Fruit fly (Drosophila melanogaster) whole organism, embryonic: ENCODE results near the gene toy.
A peak's percentile ranks its signal among the peaks of the same experiment; 100 is the strongest.

Source experiments
- Aef1 ChIP-seq: fragments of 200-800 bp; sonication (Bioruptor generic); IDR thresholded peaks from 3 replicates; pipeline ENCODE4 v1.3.6; 2022; ENCODE audit warnings: missing biosample characterization, missing genetic modification characterization
- CG10209 ChIP-seq: fragments of 200-800 bp; sonication (Bioruptor generic); optimal IDR thresholded peaks from 3 replicates; lab custom pipeline; 2017; ENCODE audit warnings: missing biosample characterization, mild to moderate bottlenecking, missing genetic modification characterization, missing genetic modification reagents
- CG1024 ChIP-seq: fragments of 200-800 bp; sonication (Bioruptor generic); IDR thresholded peaks from 2 replicates; pipeline ENCODE4 v1.3.6; 2022; ENCODE audit warnings: missing biosample characterization, missing genetic modification characterization
- CG10979 ChIP-seq: fragments of 200-800 bp; sonication (Bioruptor generic); optimal IDR thresholded peaks from 2 replicates; lab custom pipeline; 2018; ENCODE audit warnings: missing biosample characterization, mild to moderate bottlenecking, missing genetic modification characterization, moderate library complexity
- CG12219 ChIP-seq: fragments of 200-800 bp; sonication (Bioruptor generic); optimal IDR thresholded peaks from 3 replicates; lab custom pipeline; 2018; ENCODE audit warnings: missing biosample characterization, mild to moderate bottlenecking, missing genetic modification characterization
- CG12659 ChIP-seq: fragments of 200-800 bp; sonication (Bioruptor generic); optimal IDR thresholded peaks from 3 replicates; lab custom pipeline; 2017; ENCODE audit warnings: mild to moderate bottlenecking, missing biosample characterization, missing genetic modification reagents, missing genetic modification characterization
- CG14441 ChIP-seq: fragments of 200-800 bp; sonication (Bioruptor generic); IDR thresholded peaks from 2 replicates; pipeline ENCODE4 v1.3.6; 2022; ENCODE audit warnings: missing biosample characterization, missing genetic modification characterization
- CG14710 ChIP-seq: fragments of 200-800 bp; sonication (Bioruptor generic); optimal IDR thresholded peaks from 3 replicates; lab custom pipeline; 2019; ENCODE audit warnings: missing biosample characterization, mild to moderate bottlenecking, missing genetic modification characterization, moderate library complexity
- CG16779 ChIP-seq: fragments of 200-800 bp; sonication (Bioruptor generic); IDR thresholded peaks from 2 replicates; pipeline ENCODE4 v1.3.6; 2022; ENCODE audit warnings: missing biosample characterization, missing genetic modification characterization
- CG17385 ChIP-seq: fragments of 200-800 bp; sonication (Bioruptor generic); optimal IDR thresholded peaks from 3 replicates; lab custom pipeline; 2018; ENCODE audit warnings: missing biosample characterization, mild to moderate bottlenecking, missing genetic modification characterization
- CG30403 ChIP-seq: fragments of 200-800 bp; sonication (Bioruptor generic); optimal IDR thresholded peaks from 3 replicates; lab custom pipeline; 2016; ENCODE audit warnings: missing biosample characterization, missing genetic modification characterization
- CG3065 ChIP-seq: fragments of 200-800 bp; sonication (Bioruptor generic); optimal IDR thresholded peaks from 2 replicates; lab custom pipeline; 2016; ENCODE audit warnings: missing biosample characterization, missing genetic modification characterization
- CG34376 ChIP-seq: fragments of 200-800 bp; sonication (Bioruptor generic); optimal IDR thresholded peaks from 2 replicates; lab custom pipeline; 2018; ENCODE audit warnings: missing biosample characterization, mild to moderate bottlenecking, missing genetic modification characterization
- CG7372 ChIP-seq: fragments of 200-800 bp; sonication (Bioruptor generic); IDR thresholded peaks from 2 replicates; pipeline ENCODE4 v1.3.6; 2022; ENCODE audit warnings: missing biosample characterization, missing genetic modification characterization
- D19B ChIP-seq: fragments of 200-800 bp; sonication (Bioruptor generic); optimal IDR thresholded peaks from 2 replicates; lab custom pipeline; 2017; ENCODE audit warnings: missing biosample characterization, mild to moderate bottlenecking, missing genetic modification characterization
- Dip3 ChIP-seq: fragments of 200-800 bp; sonication (Bioruptor generic); optimal IDR thresholded peaks from 3 replicates; lab custom pipeline; 2016; ENCODE audit warnings: missing biosample characterization, missing genetic modification characterization
- Ets65A ChIP-seq: fragments of 200-800 bp; sonication (Bioruptor generic); peaks from one replicate; lab custom pipeline; 2016; ENCODE audit warnings: missing biosample characterization, missing genetic modification characterization
- Hr78 ChIP-seq, 2 experiments: fragments of 200-800 bp in 1 of 2; fragments of >200 bp in 1 of 2; sonication (Bioruptor generic) in 1 of 2; optimal IDR thresholded peaks; 2 replicates each; lab custom pipeline; 2017 to 2019; ENCODE audit warnings: missing biosample characterization in 2 of 2, missing genetic modification characterization in 2 of 2, mild to moderate bottlenecking in 1 of 2, moderate library complexity in 1 of 2
- Mes4 ChIP-seq: fragments of 200-800 bp; sonication (Bioruptor generic); optimal IDR thresholded peaks from 2 replicates; lab custom pipeline; 2016; ENCODE audit warnings: missing biosample characterization, missing genetic modification characterization
- NK7.1 ChIP-seq: fragments of 200-800 bp; sonication (Bioruptor generic); optimal IDR thresholded peaks from 3 replicates; lab custom pipeline; 2016; ENCODE audit warnings: missing biosample characterization, missing genetic modification characterization
- Rfx ChIP-seq: fragments of 200-800 bp; sonication (Bioruptor generic); IDR thresholded peaks from 2 replicates; pipeline ENCODE4 v1.3.6; 2022; ENCODE audit warnings: missing biosample characterization, missing genetic modification characterization
- Spps ChIP-seq: fragments of 200-800 bp; sonication (Bioruptor generic); optimal IDR thresholded peaks from 2 replicates; lab custom pipeline; 2018; ENCODE audit warnings: missing biosample characterization, mild to moderate bottlenecking, missing genetic modification characterization
- aop ChIP-seq: fragments of 200-800 bp; sonication (Bioruptor generic); IDR thresholded peaks from 2 replicates; pipeline ENCODE4 v1.3.6; 2022; ENCODE audit warnings: missing biosample characterization, missing genetic modification characterization
- ash1 ChIP-seq: fragments of 200-800 bp; sonication (Bioruptor generic); optimal IDR thresholded peaks from 2 replicates; lab custom pipeline; 2018; ENCODE audit warnings: missing biosample characterization, mild to moderate bottlenecking, missing genetic modification characterization
- bcd ChIP-seq: fragments of 200-800 bp; sonication (Bioruptor generic); optimal IDR thresholded peaks from 2 replicates; lab custom pipeline; 2017; ENCODE audit warnings: missing biosample characterization, mild to moderate bottlenecking, missing genetic modification characterization
- cad ChIP-seq: fragments of >200 bp; optimal IDR thresholded peaks from 2 replicates; lab custom pipeline; 2017; ENCODE audit warnings: missing biosample characterization, missing genetic modification characterization
- cas ChIP-seq: fragments of 200-800 bp; sonication (Bioruptor generic); IDR thresholded peaks from 2 replicates; pipeline ENCODE4 v1.3.6; 2022; ENCODE audit warnings: missing biosample characterization, missing genetic modification characterization
- dan ChIP-seq: fragments of 200-800 bp; sonication (Bioruptor generic); IDR thresholded peaks from 2 replicates; pipeline ENCODE4 v1.3.6; 2022; ENCODE audit warnings: missing biosample characterization, missing genetic modification characterization
- disco-r ChIP-seq: fragments of 200-800 bp; sonication (Bioruptor generic); optimal IDR thresholded peaks from 2 replicates; lab custom pipeline; 2016; ENCODE audit warnings: missing biosample characterization, missing genetic modification characterization
- gfzf ChIP-seq: fragments of 200-800 bp; sonication (Bioruptor generic); optimal IDR thresholded peaks from 2 replicates; lab custom pipeline; 2016; ENCODE audit warnings: missing biosample characterization, mild to moderate bottlenecking, missing genetic modification characterization, moderate library complexity
- hbn ChIP-seq: fragments of 200-800 bp; sonication (Bioruptor generic); IDR thresholded peaks from 2 replicates; pipeline ENCODE4 v1.3.6; 2022; ENCODE audit warnings: missing biosample characterization, missing genetic modification characterization; ENCODE audit not compliant: partially characterized antibody
- hkb ChIP-seq, 2 experiments: fragments of 200-800 bp in 1 of 2; fragments of >200 bp in 1 of 2; sonication (Bioruptor generic) in 1 of 2; IDR thresholded peaks in 1 of 2; optimal IDR thresholded peaks in 1 of 2; 2 replicates each; pipeline versions ENCODE4 v1.3.6 to Lab custom; 2017 to 2022; ENCODE audit warnings: missing biosample characterization in 1 of 2, missing genetic modification characterization in 1 of 2
- knrl ChIP-seq: fragments of 200-800 bp; sonication (Bioruptor generic); IDR thresholded peaks from 3 replicates; pipeline ENCODE4 v1.3.6; 2022; ENCODE audit warnings: missing biosample characterization, missing genetic modification characterization; ENCODE audit not compliant: partially characterized antibody
- lmd ChIP-seq: fragments of 200-800 bp; sonication (Bioruptor generic); IDR thresholded peaks from 2 replicates; pipeline ENCODE4 v1.3.6; 2022; ENCODE audit warnings: missing biosample characterization, missing genetic modification characterization
- nerfin-2 ChIP-seq: fragments of 200-800 bp; sonication (Bioruptor generic); IDR thresholded peaks from 2 replicates; pipeline ENCODE4 v1.3.6; 2022; ENCODE audit warnings: missing biosample characterization, missing genetic modification characterization; ENCODE audit not compliant: partially characterized antibody
- onecut ChIP-seq: fragments of 200-800 bp; sonication (Bioruptor generic); IDR thresholded peaks from 2 replicates; pipeline ENCODE4 v1.3.6; 2022; ENCODE audit warnings: missing biosample characterization, missing genetic modification characterization
- pfk ChIP-seq: fragments of 200-800 bp; sonication (Bioruptor generic); optimal IDR thresholded peaks from 2 replicates; lab custom pipeline; 2018; ENCODE audit warnings: missing biosample characterization, mild to moderate bottlenecking, missing genetic modification characterization, moderate library complexity
- prd ChIP-seq, 3 experiments: fragments of >200 bp in 2 of 3; fragments of 200-800 bp in 1 of 3; sonication (Bioruptor generic) in 1 of 3; optimal IDR thresholded peaks in 2 of 3; IDR thresholded peaks in 1 of 3; 2 replicates in 2 of 3; 3 replicates in 1 of 3; pipeline versions ENCODE4 v1.3.6 to Lab custom; 2017 to 2022; ENCODE audit warnings: missing biosample characterization in 1 of 3, missing genetic modification characterization in 1 of 3
- row ChIP-seq: fragments of 200-800 bp; sonication (Bioruptor generic); IDR thresholded peaks from 3 replicates; pipeline ENCODE4 v1.3.6; 2022; ENCODE audit warnings: missing biosample characterization, missing genetic modification characterization
- scrt ChIP-seq: fragments of 200-800 bp; sonication (Bioruptor generic); optimal IDR thresholded peaks from 2 replicates; lab custom pipeline; 2018; ENCODE audit warnings: missing biosample characterization, mild to moderate bottlenecking, missing genetic modification characterization, moderate library complexity
- sens ChIP-seq: fragments of 200-800 bp; sonication (Bioruptor generic); peaks from one replicate; lab custom pipeline; 2016; ENCODE audit warnings: missing biosample characterization, missing genetic modification characterization
- so ChIP-seq: fragments of 200-800 bp; sonication (Bioruptor generic); IDR thresholded peaks from 3 replicates; pipeline ENCODE4 v1.3.6; 2022; ENCODE audit warnings: missing biosample characterization, missing genetic modification characterization
- sr ChIP-seq: fragments of 200-800 bp; sonication (Bioruptor generic); IDR thresholded peaks from 3 replicates; pipeline ENCODE4 v1.3.6; 2022; ENCODE audit warnings: missing biosample characterization, missing genetic modification characterization
- tna ChIP-seq: fragments of 200-800 bp; sonication (Bioruptor generic); IDR thresholded peaks from 2 replicates; pipeline ENCODE4 v1.3.6; 2022; ENCODE audit warnings: missing biosample characterization, missing genetic modification characterization; ENCODE audit not compliant: partially characterized antibody
- toy ChIP-seq: fragments of 200-800 bp; sonication (Bioruptor generic); IDR thresholded peaks from 2 replicates; pipeline ENCODE4 v1.3.6; 2022; ENCODE audit warnings: missing biosample characterization, missing genetic modification characterization
- ttk ChIP-seq: fragments of 200-800 bp; sonication (Bioruptor generic); IDR thresholded peaks from 2 replicates; pipeline ENCODE4 v2.1.2; 2022; ENCODE audit warnings: missing biosample characterization, missing genetic modification characterization
- vnd ChIP-seq: fragments of 200-800 bp; sonication (Bioruptor generic); IDR thresholded peaks from 3 replicates; pipeline ENCODE4 v1.3.6; 2022; ENCODE audit warnings: missing biosample characterization, missing genetic modification characterization; ENCODE audit not compliant: partially characterized antibody
- zf30C ChIP-seq: fragments of 200-800 bp; sonication (Bioruptor generic); optimal IDR thresholded peaks from 3 replicates; lab custom pipeline; 2018; ENCODE audit warnings: missing biosample characterization, mild to moderate bottlenecking, missing genetic modification characterization

toy gene

dm6 chr4:979634-980474, 9.7 kb upstream of the toy start (continued):
- no peak for TF ChIP-seq Mes4
- no peak for TF ChIP-seq bcd (GFP tag; lab: Kevin White, UChicago)
- TF ChIP-seq row: peak; percentile 37; the same call in 1 of the 3 replicates
- no peak for TF ChIP-seq Spps
- no peak for TF ChIP-seq CG17385 (GFP tag; lab: Kevin White, UChicago)
- TF ChIP-seq lmd (GFP tag; lab: Robert Waterston, UW): no peak
- TF ChIP-seq dan: no peak
- peak; percentile 87 for TF ChIP-seq nerfin-2 (GFP tag; lab: Robert Waterston, UW)
- TF ChIP-seq CG10209 (GFP tag; lab: Kevin White, UChicago): no peak
- no peak for TF ChIP-seq ttk
- peak; percentile 96 for TF ChIP-seq tna (GFP tag; lab: Robert Waterston, UW)
- TF ChIP-seq gfzf: peak; percentile 61
- TF ChIP-seq CG10979 (tag; lab: Kevin White, UChicago): no peak
- TF ChIP-seq sens (GFP tag; lab: Kevin White, UChicago): peak; percentile 79
- no peak for TF ChIP-seq CG1024 (GFP tag; lab: Robert Waterston, UW)
- TF ChIP-seq Ets65A (GFP tag; lab: Kevin White, UChicago): no peak
- TF ChIP-seq vnd (GFP tag; lab: Robert Waterston, UW): peak; percentile 68; the same call in 1 of the 3 replicates
- no peak for TF ChIP-seq zf30C
- no peak for TF ChIP-seq sr
- TF ChIP-seq scrt (GFP tag; lab: Kevin White, UChicago): no peak
- peak; percentile 89 for TF ChIP-seq onecut (GFP tag; lab: Robert Waterston, UW)
- TF ChIP-seq CG34376 (GFP tag; lab: Kevin White, UChicago): no peak
- no peak for TF ChIP-seq CG16779 (GFP tag; lab: Robert Waterston, UW)
- peak; percentile 39 for TF ChIP-seq CG12659
- no peak for TF ChIP-seq cad (GFP tag; lab: Kevin White, UChicago)
- no peak for TF ChIP-seq disco-r (GFP tag; lab: Kevin White, UChicago)
- no peak for TF ChIP-seq toy (GFP tag; lab: Robert Waterston, UW)
- no peak for TF ChIP-seq CG3065
- TF ChIP-seq CG7372 (GFP tag; lab: Robert Waterston, UW): no peak
- no peak for TF ChIP-seq Aef1 (GFP tag; lab: Robert Waterston, UW)
- peak; percentile 64 for TF ChIP-seq D19B
- TF ChIP-seq CG30403: no peak
- no peak for TF ChIP-seq so (GFP tag; lab: Robert Waterston, UW)
- TF ChIP-seq NK7.1 (GFP tag; lab: Kevin White, UChicago): no peak
- no peak for TF ChIP-seq Hr78 (GFP tag; optimal IDR thresholded peaks at IDR 0.05; lab: Kevin White, UChicago)
- TF ChIP-seq ash1 (GFP tag; lab: Kevin White, UChicago): no peak
- TF ChIP-seq aop (GFP tag; lab: Robert Waterston, UW): no peak
- no peak for TF ChIP-seq Dip3
- no peak for TF ChIP-seq pfk
- TF ChIP-seq prd (optimal IDR thresholded peaks at IDR 0.05; lab: Kevin White, UChicago): no peak
- no peak for TF ChIP-seq prd (GFP tag; IDR thresholded peaks at IDR 0.05; lab: Robert Waterston, UW)
- no peak for TF ChIP-seq cas (GFP tag; lab: Robert Waterston, UW)
- no peak for TF ChIP-seq Rfx (GFP tag; lab: Robert Waterston, UW)
- peak; percentile 41 for TF ChIP-seq CG14710 (tag; lab: Kevin White, UChicago)
- TF ChIP-seq hbn (GFP tag; lab: Robert Waterston, UW): no peak
- peak; percentile 60; the same call in 2 of the 3 replicates for TF ChIP-seq knrl (GFP tag; lab: Robert Waterston, UW)
- TF ChIP-seq hkb (optimal IDR thresholded peaks at IDR 0.05; lab: Kevin White, UChicago): peak; percentile 14
- TF ChIP-seq hkb (GFP tag; IDR thresholded peaks at IDR 0.05; lab: Robert Waterston, UW): no peak
- no peak for TF ChIP-seq CG14441 (GFP tag; lab: Robert Waterston, UW)
- no peak for TF ChIP-seq CG12219 (GFP tag; lab: Kevin White, UChicago)
